Worm (Caenorhabditis elegans) whole organism, late embryonic: ENCODE measurements around the gene K09D9.9.

Experiments
- C08G9.2 ChIP-seq: sonication (generic microtip); optimal IDR thresholded peaks from 2 replicates; lab custom pipeline; 2016; ENCODE audit warnings: mild to moderate bottlenecking, missing genetic modification characterization, moderate library complexity, missing compliant biosample characterization
- K09A11.1 ChIP-seq: sonication (generic microtip); optimal IDR thresholded peaks from 2 replicates; lab custom pipeline; 2017; ENCODE audit warnings: antibody characterized with exemption, mild to moderate bottlenecking, missing genetic modification characterization, missing compliant biosample characterization; ENCODE audit not compliant: insufficient read depth
- ceh-34 ChIP-seq: sonication (generic microtip); optimal IDR thresholded peaks from 2 replicates; lab custom pipeline; 2016; ENCODE audit warnings: mild to moderate bottlenecking, missing genetic modification characterization, missing compliant biosample characterization
- dve-1 ChIP-seq: sonication (generic microtip); optimal IDR thresholded peaks from 2 replicates; lab custom pipeline; 2017; ENCODE audit warnings: antibody characterized with exemption, mild to moderate bottlenecking, missing genetic modification characterization, missing compliant biosample characterization
- fkh-10 ChIP-seq: fragments of 150-350 bp; optimal IDR thresholded peaks from 2 replicates; lab custom pipeline; 2014; ENCODE audit warnings: missing biosample characterization, missing genetic modification reagents, missing genetic modification characterization
- lin-11 ChIP-seq: fragments of 200-800 bp; sonication (Bioruptor generic); optimal IDR thresholded peaks from 2 replicates; lab custom pipeline; 2018; ENCODE audit warnings: mild to moderate bottlenecking, missing genetic modification characterization, missing compliant biosample characterization
- mec-3 ChIP-seq: sonication (generic microtip); optimal IDR thresholded peaks from 2 replicates; lab custom pipeline; 2016; ENCODE audit warnings: borderline replicate concordance, missing genetic modification characterization, missing compliant biosample characterization
- pag-3 ChIP-seq: sonication (generic microtip); optimal IDR thresholded peaks from 2 replicates; lab custom pipeline; 2016; ENCODE audit warnings: missing compliant biosample characterization, missing genetic modification characterization, borderline replicate concordance
- pha-2 ChIP-seq: sonication (generic microtip); optimal IDR thresholded peaks from 2 replicates; lab custom pipeline; 2017; ENCODE audit warnings: mild to moderate bottlenecking, missing genetic modification characterization, missing compliant biosample characterization
- pha-4 ChIP-seq: fragments of 150-350 bp; optimal IDR thresholded peaks from 2 replicates; lab custom pipeline; 2018; ENCODE audit warnings: missing biosample characterization, missing genetic modification reagents, missing genetic modification characterization
- pros-1 ChIP-seq: fragments of 150-350 bp; optimal IDR thresholded peaks from 2 replicates; lab custom pipeline; 2014; ENCODE audit warnings: missing biosample characterization, missing genetic modification reagents, missing genetic modification characterization
- ref-2 ChIP-seq: sonication (generic microtip); optimal IDR thresholded peaks from 2 replicates; lab custom pipeline; 2016; ENCODE audit warnings: missing genetic modification characterization, missing compliant biosample characterization
- tbx-2 ChIP-seq: sonication (generic microtip); optimal IDR thresholded peaks from 2 replicates; lab custom pipeline; 2016; ENCODE audit warnings: missing genetic modification characterization, missing compliant biosample characterization

DNA sequence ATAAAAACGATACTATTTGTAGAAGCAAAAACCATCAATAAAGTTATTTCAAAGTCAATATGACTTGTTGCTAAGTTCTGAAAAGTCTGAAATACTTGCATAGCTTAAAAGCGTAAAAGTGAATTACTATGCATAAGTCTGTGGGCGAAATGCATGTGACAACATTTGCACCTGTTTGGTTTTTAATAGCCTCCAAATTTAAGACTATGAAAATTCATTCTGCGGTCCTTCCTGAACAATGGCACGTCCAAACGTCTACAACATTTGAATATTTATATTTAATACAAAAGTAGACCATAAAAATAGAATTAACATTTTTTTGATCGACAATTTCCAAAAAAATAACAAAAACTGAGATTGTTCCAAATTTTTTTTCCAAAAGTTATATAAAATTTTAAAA, 27.8 kb upstream of the K09D9.9 start, which contains the start of gene K09D9.14:
- no peak for TF ChIP-seq K09A11.1 (tag; lab: Kevin White, UChicago)
- no peak for TF ChIP-seq fkh-10 (GFP tag; lab: Kevin White, UChicago)
- no peak for TF ChIP-seq pros-1 (tag; lab: Kevin White, UChicago)
- no peak for TF ChIP-seq lin-11 (tag; lab: Kevin White, UChicago)
- TF ChIP-seq C08G9.2 (tag; lab: Kevin White, UChicago): no peak
- TF ChIP-seq pha-2: no peak
- no peak for TF ChIP-seq ref-2
- no peak for TF ChIP-seq dve-1 (tag; lab: Kevin White, UChicago)
- TF ChIP-seq mec-3 (tag; lab: Kevin White, UChicago): no peak
- TF ChIP-seq pha-4 (tag; lab: Kevin White, UChicago): no peak
- no peak for TF ChIP-seq tbx-2
- TF ChIP-seq pag-3 (tag; lab: Kevin White, UChicago): no peak
- no peak for TF ChIP-seq ceh-34 (tag; lab: Kevin White, UChicago)
